Fruit fly (Drosophila melanogaster) whole organism, embryonic: ENCODE results near the gene mop.

Experiments
- CG10209 ChIP-seq: fragments of 200-800 bp; sonication (Bioruptor generic); optimal IDR thresholded peaks from 3 replicates; lab custom pipeline; 2017; ENCODE audit warnings: missing biosample characterization, mild to moderate bottlenecking, missing genetic modification characterization, missing genetic modification reagents
- CG11093 ChIP-seq: fragments of 200-800 bp; sonication (Bioruptor generic); IDR thresholded peaks from 3 replicates; pipeline ENCODE4 v1.3.6; 2022; ENCODE audit warnings: missing biosample characterization, missing genetic modification characterization
- CG11504 ChIP-seq: fragments of 200-800 bp; sonication (Bioruptor generic); optimal IDR thresholded peaks from 3 replicates; lab custom pipeline; 2019; ENCODE audit warnings: missing biosample characterization, mild to moderate bottlenecking, missing genetic modification characterization, moderate library complexity
- CG12942 ChIP-seq: fragments of 200-800 bp; sonication (Bioruptor generic); optimal IDR thresholded peaks from 3 replicates; lab custom pipeline; 2016; ENCODE audit warnings: missing biosample characterization, missing genetic modification characterization
- CG14441 ChIP-seq: fragments of 200-800 bp; sonication (Bioruptor generic); IDR thresholded peaks from 2 replicates; pipeline ENCODE4 v1.3.6; 2022; ENCODE audit warnings: missing biosample characterization, missing genetic modification characterization
- CG1529 ChIP-seq: fragments of 200-800 bp; sonication (Bioruptor generic); optimal IDR thresholded peaks from 3 replicates; lab custom pipeline; 2018; ENCODE audit warnings: missing biosample characterization, missing genetic modification characterization
- CG15601 ChIP-seq: fragments of 200-800 bp; sonication (Bioruptor generic); optimal IDR thresholded peaks from 3 replicates; lab custom pipeline; 2019; ENCODE audit warnings: missing biosample characterization, mild to moderate bottlenecking, missing genetic modification characterization, moderate library complexity
- CG1602 ChIP-seq: fragments of 200-800 bp; sonication (Bioruptor generic); optimal IDR thresholded peaks from 3 replicates; lab custom pipeline; 2016; ENCODE audit warnings: missing biosample characterization, missing genetic modification characterization
- CG2889 ChIP-seq: fragments of 200-800 bp; sonication (Bioruptor generic); IDR thresholded peaks from 3 replicates; pipeline ENCODE4 v1.3.6; 2022; ENCODE audit warnings: missing biosample characterization, missing genetic modification characterization
- CG3281 ChIP-seq: fragments of 200-800 bp; sonication (Bioruptor generic); optimal IDR thresholded peaks from 3 replicates; lab custom pipeline; 2017; ENCODE audit warnings: missing biosample characterization, mild to moderate bottlenecking, missing genetic modification characterization
- CG33557 ChIP-seq: fragments of 200-800 bp; sonication (Bioruptor generic); optimal IDR thresholded peaks from 2 replicates; lab custom pipeline; 2019; ENCODE audit warnings: missing biosample characterization, mild to moderate bottlenecking, missing genetic modification characterization, moderate library complexity
- CG34224 ChIP-seq: fragments of 200-800 bp; sonication (Bioruptor generic); IDR thresholded peaks from 3 replicates; pipeline ENCODE4 v1.3.6; 2022; ENCODE audit warnings: missing biosample characterization, missing genetic modification characterization; ENCODE audit not compliant: partially characterized antibody
- CG4328 ChIP-seq: fragments of 200-800 bp; sonication (Bioruptor generic); optimal IDR thresholded peaks from 3 replicates; lab custom pipeline; 2017; ENCODE audit warnings: missing biosample characterization, missing genetic modification reagents, missing genetic modification characterization
- CG5953 ChIP-seq: fragments of 200-800 bp; sonication (Bioruptor generic); IDR thresholded peaks from 2 replicates; pipeline ENCODE4 v1.3.6; 2022; ENCODE audit warnings: missing biosample characterization, missing genetic modification characterization
- CG6765 ChIP-seq: fragments of 200-800 bp; sonication (Bioruptor generic); optimal IDR thresholded peaks from 3 replicates; lab custom pipeline; 2017; ENCODE audit warnings: missing biosample characterization, mild to moderate bottlenecking, missing genetic modification characterization
- CG7839 ChIP-seq: fragments of 200-800 bp; sonication (Bioruptor generic); optimal IDR thresholded peaks from 3 replicates; lab custom pipeline; 2018; ENCODE audit warnings: missing biosample characterization, mild to moderate bottlenecking, missing genetic modification characterization, moderate library complexity
- CG8478 ChIP-seq: fragments of >200 bp; optimal IDR thresholded peaks from 2 replicates; lab custom pipeline; 2018
- CG8924 ChIP-seq: fragments of 200-800 bp; optimal IDR thresholded peaks from 3 replicates; lab custom pipeline; 2019; ENCODE audit warnings: missing biosample characterization, mild to moderate bottlenecking, missing genetic modification characterization, moderate library complexity
- CG9727 ChIP-seq: fragments of 200-800 bp; sonication (Bioruptor generic); optimal IDR thresholded peaks from 3 replicates; lab custom pipeline; 2017; ENCODE audit warnings: missing biosample characterization, mild to moderate bottlenecking, missing genetic modification characterization
- Camta ChIP-seq: fragments of 200-800 bp; sonication (Bioruptor generic); optimal IDR thresholded peaks from 2 replicates; lab custom pipeline; 2016; ENCODE audit warnings: missing biosample characterization, missing genetic modification characterization
- Chrac-16 ChIP-seq: fragments of 200-800 bp; sonication (Bioruptor generic); optimal IDR thresholded peaks from 3 replicates; lab custom pipeline; 2016; ENCODE audit warnings: missing biosample characterization, missing genetic modification characterization
- ERR ChIP-seq: fragments of 200-800 bp; sonication (Bioruptor generic); optimal IDR thresholded peaks from 2 replicates; lab custom pipeline; 2016; ENCODE audit warnings: missing biosample characterization, missing genetic modification characterization
- HLH3B ChIP-seq: fragments of 200-800 bp; sonication (Bioruptor generic); IDR thresholded peaks from 2 replicates; pipeline ENCODE4 v1.3.6; 2022; ENCODE audit warnings: missing biosample characterization, missing genetic modification characterization
- HmgD ChIP-seq: fragments of 200-800 bp; sonication (Bioruptor generic); optimal IDR thresholded peaks from 3 replicates; lab custom pipeline; 2016; ENCODE audit warnings: missing biosample characterization, missing genetic modification characterization
- Med ChIP-seq: fragments of 200-800 bp; sonication (Bioruptor generic); peaks from one replicate; lab custom pipeline; 2016; ENCODE audit warnings: missing biosample characterization, missing genetic modification characterization, mild to moderate bottlenecking, inconsistent platforms, moderate library complexity
- Mrtf ChIP-seq: fragments of 200-800 bp; sonication (Bioruptor generic); IDR thresholded peaks from 3 replicates; pipeline ENCODE4 v1.3.6; 2022; ENCODE audit warnings: missing biosample characterization, missing genetic modification characterization
- Neu2 ChIP-seq: fragments of 200-800 bp; sonication (Bioruptor generic); optimal IDR thresholded peaks from 3 replicates; lab custom pipeline; 2016; ENCODE audit warnings: missing biosample characterization, missing genetic modification characterization, borderline replicate concordance
- Opbp ChIP-seq: fragments of 200-800 bp; sonication (Bioruptor generic); IDR thresholded peaks from 3 replicates; pipeline ENCODE4 v1.3.6; 2022; ENCODE audit warnings: missing biosample characterization, missing genetic modification characterization; ENCODE audit not compliant: partially characterized antibody
- Ssrp ChIP-seq: fragments of 200-800 bp; sonication (Bioruptor generic); optimal IDR thresholded peaks from 2 replicates; lab custom pipeline; 2018; ENCODE audit warnings: missing biosample characterization, mild to moderate bottlenecking, missing genetic modification characterization, moderate library complexity
- Trl ChIP-seq, 3 experiments: fragments of >200 bp in 2 of 3; fragments of 200-800 bp in 1 of 3; sonication (Bioruptor generic) in 1 of 3; optimal IDR thresholded peaks; 2 replicates in 1 of 3; 3 replicates in 2 of 3; lab custom pipeline; 2016 to 2017; ENCODE audit warnings: missing biosample characterization in 1 of 3, missing genetic modification characterization in 1 of 3
- Vsx1 ChIP-seq: fragments of 200-800 bp; sonication (Bioruptor generic); optimal IDR thresholded peaks from 2 replicates; lab custom pipeline; 2017; ENCODE audit warnings: missing biosample characterization, mild to moderate bottlenecking, missing genetic modification characterization, missing genetic modification reagents
- amos ChIP-seq: fragments of 200-800 bp; sonication (Bioruptor generic); IDR thresholded peaks from 2 replicates; pipeline ENCODE4 v1.3.6; 2022; ENCODE audit warnings: missing biosample characterization, missing genetic modification characterization; ENCODE audit not compliant: partially characterized antibody
- chn ChIP-seq: fragments of 200-800 bp; sonication (Bioruptor generic); optimal IDR thresholded peaks from 2 replicates; lab custom pipeline; 2016; ENCODE audit warnings: missing biosample characterization, missing genetic modification characterization
- ci ChIP-seq: fragments of 200-800 bp; sonication (Bioruptor generic); IDR thresholded peaks from 3 replicates; pipeline ENCODE4 v1.3.6; 2022; ENCODE audit warnings: missing biosample characterization, missing genetic modification characterization
- croc ChIP-seq: fragments of 200-800 bp; sonication (Bioruptor generic); conservative IDR thresholded peaks from 3 replicates; pipeline ENCODE4 v1.3.6; 2022; ENCODE audit warnings: missing biosample characterization, missing genetic modification characterization
- danr ChIP-seq: fragments of 200-800 bp; sonication (Bioruptor generic); IDR thresholded peaks from 2 replicates; pipeline ENCODE4 v1.3.6; 2022; ENCODE audit warnings: missing biosample characterization, missing genetic modification characterization
- disco-r ChIP-seq: fragments of 200-800 bp; sonication (Bioruptor generic); optimal IDR thresholded peaks from 2 replicates; lab custom pipeline; 2016; ENCODE audit warnings: missing biosample characterization, missing genetic modification characterization
- gcm ChIP-seq: fragments of 200-800 bp; sonication (Bioruptor generic); optimal IDR thresholded peaks from 2 replicates; lab custom pipeline; 2019; ENCODE audit warnings: missing biosample characterization, mild to moderate bottlenecking, missing genetic modification characterization, moderate library complexity
- hth ChIP-seq: fragments of >200 bp; optimal IDR thresholded peaks from 2 replicates; lab custom pipeline; 2017; ENCODE audit warnings: inconsistent platforms
- inv ChIP-seq: fragments of 200-800 bp; sonication (Bioruptor generic); IDR thresholded peaks from 2 replicates; pipeline ENCODE4 v1.3.6; 2022; ENCODE audit warnings: missing biosample characterization, missing genetic modification characterization; ENCODE audit not compliant: partially characterized antibody
- mld ChIP-seq: fragments of 200-800 bp; sonication (Bioruptor generic); IDR thresholded peaks from 3 replicates; pipeline ENCODE4 v1.3.6; 2022; ENCODE audit warnings: missing biosample characterization, missing genetic modification characterization; ENCODE audit not compliant: partially characterized antibody
- nerfin-2 ChIP-seq: fragments of 200-800 bp; sonication (Bioruptor generic); IDR thresholded peaks from 2 replicates; pipeline ENCODE4 v1.3.6; 2022; ENCODE audit warnings: missing biosample characterization, missing genetic modification characterization; ENCODE audit not compliant: partially characterized antibody
- pb ChIP-seq: fragments of 200-800 bp; sonication (Bioruptor generic); optimal IDR thresholded peaks from 3 replicates; lab custom pipeline; 2016; ENCODE audit warnings: missing biosample characterization, missing genetic modification characterization
- rib ChIP-seq: fragments of 200-800 bp; sonication (Bioruptor generic); IDR thresholded peaks from 2 replicates; pipeline ENCODE4 v1.3.6; 2022; ENCODE audit warnings: missing biosample characterization, missing genetic modification characterization
- sens-2 ChIP-seq: fragments of 200-800 bp; sonication (Bioruptor generic); IDR thresholded peaks from 2 replicates; pipeline ENCODE4 v1.3.6; 2022; ENCODE audit warnings: missing biosample characterization, missing genetic modification characterization
- slbo ChIP-seq: fragments of 200-800 bp; sonication (Bioruptor generic); IDR thresholded peaks from 2 replicates; pipeline ENCODE4 v1.3.6; 2022; ENCODE audit warnings: missing biosample characterization, missing genetic modification characterization
- sug ChIP-seq: fragments of 200-800 bp; optimal IDR thresholded peaks from 2 replicates; lab custom pipeline; 2019; ENCODE audit warnings: missing biosample characterization, mild to moderate bottlenecking, missing genetic modification characterization, moderate library complexity
- tap ChIP-seq: fragments of 200-800 bp; optimal IDR thresholded peaks from 3 replicates; lab custom pipeline; 2019; ENCODE audit warnings: missing biosample characterization, mild to moderate bottlenecking, missing genetic modification characterization, moderate library complexity
- trh ChIP-seq: fragments of 200-800 bp; sonication (Bioruptor generic); optimal IDR thresholded peaks from 2 replicates; lab custom pipeline; 2016; ENCODE audit warnings: missing biosample characterization, missing genetic modification characterization

mop gene

dm6 chr3L:14759984-14760626 is 15.8 kb downstream of the mop start (continued):
- TF ChIP-seq danr (GFP tag; lab: Robert Waterston, UW) (no peak), inv (GFP tag; lab: Robert Waterston, UW) (peak; percentile 11; the same call in 1 of the 2 replicates), CG2889 (no peak), Ssrp (tag; lab: Kevin White, UChicago) (peak; percentile 63), Med (GFP tag; lab: Kevin White, UChicago) (peak; percentile 94), sens-2 (GFP tag; lab: Robert Waterston, UW) (no peak), CG34224 (peak; percentile 43), CG11504 (tag; lab: Kevin White, UChicago) (peak; percentile 78), trh (GFP tag; lab: Kevin White, UChicago) (peak; percentile 14), tap (peak; percentile 9), CG14441 (GFP tag; lab: Robert Waterston, UW) (peak; percentile 66), amos (GFP tag; lab: Robert Waterston, UW) (no peak; the same call in 1 of the 2 replicates), mld (GFP tag; lab: Robert Waterston, UW) (0 out of 3 replicates have a peak, but pooled peaks have one; percentile 55), CG9727 (GFP tag; lab: Kevin White, UChicago) (peak; percentile 40), CG33557 (GFP tag; lab: Kevin White, UChicago) (no peak), CG11093 (0 out of 3 replicates have a peak, but pooled peaks have one; percentile 25), CG1529 (GFP tag; lab: Kevin White, UChicago) (peak; percentile 14), HLH3B (peak; percentile 65), gcm (GFP tag; lab: Kevin White, UChicago) (peak; percentile 58), pb (GFP tag; lab: Kevin White, UChicago) (no peak), Opbp (GFP tag; lab: Robert Waterston, UW) (peak; percentile 44; the same call in 1 of the 3 replicates), nerfin-2 (peak; percentile 30; the same call in 1 of the 2 replicates), Vsx1 (GFP tag; lab: Kevin White, UChicago) (no peak), CG10209 (GFP tag; lab: Kevin White, UChicago) (peak; percentile 65), sug (tag; lab: Kevin White, UChicago) (no peak), Neu2 (GFP tag; lab: Kevin White, UChicago) (no peak), HmgD (GFP tag; lab: Kevin White, UChicago) (no peak), CG6765 (GFP tag; lab: Kevin White, UChicago) (peak; percentile 62), Camta (peak; percentile 50), CG3281 (peak; percentile 54), disco-r (GFP tag; lab: Kevin White, UChicago) (peak; percentile 23), CG8478 (lab: Kevin White, UChicago) (no peak), Chrac-16 (GFP tag; lab: Kevin White, UChicago) (peak; percentile 65), CG1602 (GFP tag; lab: Kevin White, UChicago) (peak; percentile 66), chn (GFP tag; lab: Kevin White, UChicago) (peak; percentile 64), rib (GFP tag; lab: Robert Waterston, UW) (no peak), ci (GFP tag; lab: Robert Waterston, UW) (peak; percentile 82), CG15601 (tag; lab: Kevin White, UChicago) (peak; percentile 55), Trl (optimal IDR thresholded peaks at IDR 0.05; lab: Kevin White, UChicago) (peak; percentile 90 to 98), Trl (GFP tag; optimal IDR thresholded peaks at IDR 0.05; lab: Kevin White, UChicago) (peak; percentile 45), CG5953 (GFP tag; lab: Robert Waterston, UW) (peak; percentile 38; the same call in 1 of the 2 replicates), Mrtf (GFP tag; lab: Robert Waterston, UW) (peak; percentile 73), CG4328 (GFP tag; lab: Kevin White, UChicago) (no peak), CG8924 (tag; lab: Kevin White, UChicago) (peak; percentile 63), CG12942 (peak; percentile 59), ERR (GFP tag; lab: Kevin White, UChicago) (no peak), slbo (GFP tag; lab: Robert Waterston, UW) (peak; percentile 76), croc (GFP tag; lab: Robert Waterston, UW) (0 out of 3 replicates have a peak, but pooled peaks have one; percentile 27), CG7839 (tag; lab: Kevin White, UChicago) (peak; percentile 76), hth (no peak)
